Worm (Caenorhabditis elegans) whole organism, L2 larva: Measurements from ENCODE around the gene F23F1.5.

Experiments
- C34F6.9 ChIP-seq: fragments of 150-350 bp; optimal IDR thresholded peaks from 2 replicates; lab custom pipeline; 2014; ENCODE audit warnings: missing biosample characterization, missing genetic modification characterization
- F13H6.1 ChIP-seq: sonication (generic microtip); optimal IDR thresholded peaks from 2 replicates; lab custom pipeline; 2016; ENCODE audit warnings: missing genetic modification characterization, missing compliant biosample characterization
- R02D3.7 ChIP-seq: fragments of 150-350 bp; optimal IDR thresholded peaks from 2 replicates; lab custom pipeline; 2014; ENCODE audit warnings: missing biosample characterization, missing genetic modification characterization
- Y55F3AM.14 ChIP-seq: fragments of 200-800 bp; sonication (Bioruptor generic); optimal IDR thresholded peaks from 2 replicates; lab custom pipeline; 2018; ENCODE audit warnings: mild to moderate bottlenecking, missing genetic modification characterization, missing compliant biosample characterization
- ZK546.5 ChIP-seq: sonication (generic microtip); optimal IDR thresholded peaks from 2 replicates; lab custom pipeline; 2017; ENCODE audit warnings: missing biosample characterization, missing genetic modification characterization
- alr-1 ChIP-seq: fragments of 150-350 bp; optimal IDR thresholded peaks from 2 replicates; lab custom pipeline; 2014; ENCODE audit warnings: missing biosample characterization, missing genetic modification characterization
- aly-2 ChIP-seq: fragments of 150-350 bp; optimal IDR thresholded peaks from 2 replicates; lab custom pipeline; 2014; ENCODE audit warnings: missing biosample characterization, missing genetic modification characterization
- ama-1 ChIP-seq: fragments of 150-350 bp; optimal IDR thresholded peaks from 2 replicates; lab custom pipeline; 2018; ENCODE audit warnings: inconsistent platforms
- blmp-1 ChIP-seq: sonication (generic microtip); optimal IDR thresholded peaks from 2 replicates; lab custom pipeline; 2017; ENCODE audit warnings: missing genetic modification characterization, mild to moderate bottlenecking, missing compliant biosample characterization, antibody characterized with exemption, moderate library complexity; ENCODE audit not compliant: insufficient read depth
- ceh-16 ChIP-seq: fragments of 150-350 bp; optimal IDR thresholded peaks from 2 replicates; lab custom pipeline; 2014; ENCODE audit warnings: missing biosample characterization, missing genetic modification characterization
- ceh-82 ChIP-seq: fragments of 150-350 bp; optimal IDR thresholded peaks from 2 replicates; lab custom pipeline; 2014; ENCODE audit warnings: missing biosample characterization, missing genetic modification characterization
- crh-2 ChIP-seq: sonication (generic microtip); optimal IDR thresholded peaks from 2 replicates; lab custom pipeline; 2017; ENCODE audit warnings: missing biosample characterization, missing genetic modification characterization
- dmd-4 ChIP-seq: sonication (generic microtip); optimal IDR thresholded peaks from 2 replicates; lab custom pipeline; 2017; ENCODE audit warnings: missing biosample characterization, missing genetic modification characterization
- egl-27 ChIP-seq: sonication (generic microtip); optimal IDR thresholded peaks from 3 replicates; lab custom pipeline; 2017; ENCODE audit warnings: missing biosample characterization, missing genetic modification reagents, missing genetic modification characterization
- elt-3 ChIP-seq: sonication (generic microtip); optimal IDR thresholded peaks from 2 replicates; lab custom pipeline; 2017; ENCODE audit warnings: missing biosample characterization, missing genetic modification characterization
- gmeb-1 ChIP-seq: fragments of 150-350 bp; optimal IDR thresholded peaks from 2 replicates; lab custom pipeline; 2014; ENCODE audit warnings: missing biosample characterization, missing genetic modification characterization
- lin-13 ChIP-seq: fragments of 150-350 bp; optimal IDR thresholded peaks from 2 replicates; lab custom pipeline; 2014; ENCODE audit warnings: missing biosample characterization, missing genetic modification reagents, missing genetic modification characterization
- lin-39 ChIP-seq: fragments of 150-350 bp; optimal IDR thresholded peaks from 2 replicates; lab custom pipeline; 2014; ENCODE audit warnings: missing biosample characterization, missing genetic modification reagents, missing genetic modification characterization
- lsy-2 ChIP-seq, 2 experiments: fragments of 150-350 bp in 1 of 2; sonication (generic microtip) in 1 of 2; optimal IDR thresholded peaks; 2 replicates each; lab custom pipeline; 2014 to 2017; ENCODE audit warnings: missing biosample characterization in 2 of 2, missing genetic modification characterization in 2 of 2
- mab-5 ChIP-seq: fragments of 150-350 bp; optimal IDR thresholded peaks from 2 replicates; lab custom pipeline; 2014; ENCODE audit warnings: missing biosample characterization, missing genetic modification characterization
- mdl-1 ChIP-seq, 2 experiments: fragments of 150-350 bp in 1 of 2; sonication (generic microtip) in 1 of 2; optimal IDR thresholded peaks; 2 replicates each; lab custom pipeline; 2017; ENCODE audit warnings: missing biosample characterization in 2 of 2, missing genetic modification characterization in 2 of 2
- nhr-10 ChIP-seq: sonication (generic microtip); optimal IDR thresholded peaks from 2 replicates; lab custom pipeline; 2017; ENCODE audit warnings: missing biosample characterization, missing genetic modification characterization
- nhr-11 ChIP-seq: fragments of 150-350 bp; optimal IDR thresholded peaks from 2 replicates; lab custom pipeline; 2014; ENCODE audit warnings: missing biosample characterization, missing genetic modification characterization
- nhr-12 ChIP-seq: fragments of 150-350 bp; optimal IDR thresholded peaks from 2 replicates; lab custom pipeline; 2014; ENCODE audit warnings: missing biosample characterization, missing genetic modification characterization
- nhr-129 ChIP-seq: fragments of 150-350 bp; optimal IDR thresholded peaks from 2 replicates; lab custom pipeline; 2014; ENCODE audit warnings: missing biosample characterization, missing genetic modification characterization
- nhr-21 ChIP-seq: fragments of 150-350 bp; optimal IDR thresholded peaks from 2 replicates; lab custom pipeline; 2014; ENCODE audit warnings: missing biosample characterization, missing genetic modification characterization
- nhr-23 ChIP-seq: fragments of 150-350 bp; optimal IDR thresholded peaks from 2 replicates; lab custom pipeline; 2014; ENCODE audit warnings: missing biosample characterization, missing genetic modification reagents, missing genetic modification characterization
- nhr-237 ChIP-seq: fragments of 150-350 bp; optimal IDR thresholded peaks from 2 replicates; lab custom pipeline; 2014; ENCODE audit warnings: missing biosample characterization, missing genetic modification characterization
- nhr-25 ChIP-seq: fragments of 150-350 bp; sonication (generic microtip); optimal IDR thresholded peaks from 3 replicates; lab custom pipeline; 2014; ENCODE audit warnings: missing biosample characterization, missing genetic modification characterization
- nhr-6 ChIP-seq: fragments of 150-350 bp; optimal IDR thresholded peaks from 2 replicates; lab custom pipeline; 2014; ENCODE audit warnings: missing biosample characterization, missing genetic modification characterization
- nhr-77 ChIP-seq: fragments of 150-350 bp; optimal IDR thresholded peaks from 2 replicates; lab custom pipeline; 2014; ENCODE audit warnings: missing biosample characterization, missing genetic modification characterization
- peb-1 ChIP-seq: fragments of 150-350 bp; optimal IDR thresholded peaks from 2 replicates; lab custom pipeline; 2014; ENCODE audit warnings: missing biosample characterization, missing genetic modification characterization
- sem-4 ChIP-seq: fragments of 150-350 bp; optimal IDR thresholded peaks from 2 replicates; lab custom pipeline; 2014; ENCODE audit warnings: missing biosample characterization, missing genetic modification reagents, missing genetic modification characterization
- skn-1 ChIP-seq: sonication (generic microtip); optimal IDR thresholded peaks from 2 replicates; lab custom pipeline; 2017; ENCODE audit warnings: missing biosample characterization, missing genetic modification characterization
- sma-3 ChIP-seq: sonication (generic microtip); optimal IDR thresholded peaks from 2 replicates; lab custom pipeline; 2016; ENCODE audit warnings: missing genetic modification reagents, missing genetic modification characterization, missing compliant biosample characterization
- sma-9 ChIP-seq, 2 experiments: fragments of 150-350 bp in 1 of 2; sonication (generic microtip) in 1 of 2; optimal IDR thresholded peaks; 2 replicates each; lab custom pipeline; 2014 to 2016; ENCODE audit warnings: missing genetic modification characterization in 2 of 2, mild to moderate bottlenecking in 1 of 2, missing biosample characterization in 1 of 2, missing compliant biosample characterization in 1 of 2, missing genetic modification reagents in 1 of 2, moderate library complexity in 1 of 2
- snpc-4 ChIP-seq: fragments of 150-350 bp; optimal IDR thresholded peaks from 2 replicates; lab custom pipeline; 2014; ENCODE audit warnings: missing biosample characterization, missing genetic modification characterization
- unc-39 ChIP-seq: fragments of 150-350 bp; optimal IDR thresholded peaks from 2 replicates; lab custom pipeline; 2014; ENCODE audit warnings: missing biosample characterization, missing genetic modification characterization
- unc-55 ChIP-seq: fragments of 150-350 bp; sonication (generic microtip); optimal IDR thresholded peaks from 3 replicates; lab custom pipeline; 2014; ENCODE audit warnings: missing biosample characterization, missing genetic modification reagents, missing genetic modification characterization
- unc-62 ChIP-seq: fragments of 150-350 bp; optimal IDR thresholded peaks from 2 replicates; lab custom pipeline; 2014; ENCODE audit warnings: missing biosample characterization, missing genetic modification reagents, missing genetic modification characterization
- zag-1 ChIP-seq: fragments of 150-350 bp; optimal IDR thresholded peaks from 2 replicates; lab custom pipeline; 2014; ENCODE audit warnings: missing biosample characterization, missing genetic modification characterization
- ztf-1 ChIP-seq: fragments of 200-800 bp; sonication (Bioruptor generic); conservative IDR thresholded peaks from 2 replicates; pipeline ENCODE4 v1.3.6; 2022; ENCODE audit warnings: missing genetic modification characterization, missing compliant biosample characterization
- ztf-11 ChIP-seq: sonication (generic microtip); optimal IDR thresholded peaks from 2 replicates; lab custom pipeline; 2017; ENCODE audit warnings: missing biosample characterization, missing genetic modification characterization
- ztf-4 ChIP-seq: fragments of 150-350 bp; optimal IDR thresholded peaks from 2 replicates; lab custom pipeline; 2014; ENCODE audit warnings: missing biosample characterization, missing genetic modification characterization

The F23F1.5 gene

DNA sequence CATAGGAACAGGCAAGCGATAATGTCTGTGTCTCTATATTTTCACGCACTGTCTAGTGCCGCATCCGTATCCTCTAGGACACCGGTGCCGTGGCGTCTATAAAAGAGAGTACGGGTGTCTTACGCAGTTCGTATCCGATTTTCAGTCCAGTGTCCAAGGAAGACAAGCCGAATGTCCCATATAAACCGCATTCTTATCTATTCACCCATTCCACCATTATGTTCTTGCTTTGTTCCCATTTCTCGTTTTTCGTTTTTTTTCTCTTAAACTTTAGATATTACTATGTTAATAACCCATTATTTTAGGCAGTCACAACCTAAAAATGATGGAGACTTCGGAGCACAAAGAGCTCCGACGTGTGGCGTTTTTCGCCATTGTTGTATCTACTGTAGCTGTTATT, 8.4 kb downstream of the F23F1.5 start, which contains the start of gene sqt-2:
TSS of gene sqt-2 (plus strand) at position 301 of the 400 bp plus-strand sequence.
- no peak for TF ChIP-seq zag-1 (tag; lab: Kevin White, UChicago)
- no peak for TF ChIP-seq nhr-10 (tag; lab: Kevin White, UChicago)
- no peak for TF ChIP-seq sma-3 (GFP tag; lab: Kevin White, UChicago)
- TF ChIP-seq nhr-12 (tag; lab: Kevin White, UChicago), result no peak
- TF ChIP-seq gmeb-1 (tag; lab: Kevin White, UChicago), result no peak
- TF ChIP-seq aly-2, result no peak
- TF ChIP-seq elt-3 (tag; lab: Kevin White, UChicago), result no peak
- no peak for TF ChIP-seq mdl-1 (tag; optimal IDR thresholded peaks at IDR 0.05; lab: Kevin White, UChicago)
- no peak for TF ChIP-seq lin-13 (GFP tag; lab: Kevin White, UChicago)
- peak; percentile 13 for TF ChIP-seq ama-1 (lab: Kevin White, UChicago)
- TF ChIP-seq ceh-82 (tag; lab: Kevin White, UChicago), result no peak
- no peak for TF ChIP-seq peb-1 (tag; lab: Kevin White, UChicago)
- no peak for TF ChIP-seq nhr-23
- no peak for TF ChIP-seq unc-62 (GFP tag; lab: Kevin White, UChicago)
- TF ChIP-seq nhr-6 (tag; lab: Kevin White, UChicago), result peak; percentile 37
- no peak for TF ChIP-seq dmd-4
- TF ChIP-seq lin-39, result no peak
- no peak for TF ChIP-seq nhr-237 (tag; lab: Kevin White, UChicago)
- TF ChIP-seq nhr-21 (tag; lab: Kevin White, UChicago), result peak; percentile 25
- no peak for TF ChIP-seq blmp-1 (tag; lab: Kevin White, UChicago)
- no peak for TF ChIP-seq C34F6.9 (tag; lab: Kevin White, UChicago)

DNA sequence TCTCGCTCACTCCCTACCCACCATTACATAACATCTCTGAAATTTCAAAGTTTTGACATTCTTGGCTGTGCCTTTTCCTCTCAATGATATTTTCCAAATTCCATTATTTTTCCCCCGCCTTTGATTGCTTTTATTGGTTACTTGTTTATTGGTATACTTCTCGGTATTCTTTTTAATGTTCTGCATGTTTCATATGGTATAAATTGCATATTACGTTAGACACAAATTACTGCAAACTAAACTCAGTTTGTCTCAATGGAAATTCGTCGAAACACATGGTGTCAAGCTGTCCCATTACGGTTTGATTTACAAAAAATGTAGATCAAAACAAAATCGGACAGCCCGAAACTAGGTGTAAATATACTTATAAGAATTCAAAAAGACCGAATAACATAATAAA, 9.4 kb downstream of the F23F1.5 start:
- TF ChIP-seq nhr-6 (tag; lab: Kevin White, UChicago) (peak; percentile 59), mab-5 (tag; lab: Kevin White, UChicago) (no peak), R02D3.7 (tag; lab: Kevin White, UChicago) (no peak), nhr-12 (tag; lab: Kevin White, UChicago) (no peak)

DNA sequence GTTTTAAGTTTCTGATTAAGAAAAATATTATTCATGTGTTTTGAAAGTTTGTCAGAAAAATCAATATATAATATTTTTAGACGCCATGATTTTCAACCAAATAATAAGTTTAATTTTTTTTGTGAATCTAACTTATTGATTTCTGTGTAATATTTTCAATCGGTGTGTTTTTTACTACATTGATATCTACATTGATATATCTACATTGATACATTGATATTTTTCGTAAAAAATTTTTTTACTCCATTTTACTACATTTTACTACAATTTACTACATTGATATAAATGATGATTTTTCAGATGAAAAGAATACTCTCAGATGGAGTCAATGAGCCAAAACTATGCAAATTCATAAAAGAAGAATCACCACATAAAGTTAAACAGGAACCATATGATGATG, 12.1 kb downstream of the F23F1.5 start, which contains the start of gene gmeb-1:
TSS of gene gmeb-1 (plus strand) at position 301 of the 400 bp plus-strand sequence.
- TF ChIP-seq nhr-6 (tag; lab: Kevin White, UChicago) (no peak), nhr-10 (tag; lab: Kevin White, UChicago) (no peak), nhr-11 (tag; lab: Kevin White, UChicago) (no peak), nhr-77 (no peak), F13H6.1 (tag; lab: Kevin White, UChicago) (no peak), nhr-129 (tag; lab: Kevin White, UChicago) (no peak), unc-39 (tag; lab: Kevin White, UChicago) (no peak), skn-1 (tag; lab: Kevin White, UChicago) (no peak), lin-13 (GFP tag; lab: Kevin White, UChicago) (no peak)
- TF ChIP-seq, all 48 proteins: peak for 0

DNA sequence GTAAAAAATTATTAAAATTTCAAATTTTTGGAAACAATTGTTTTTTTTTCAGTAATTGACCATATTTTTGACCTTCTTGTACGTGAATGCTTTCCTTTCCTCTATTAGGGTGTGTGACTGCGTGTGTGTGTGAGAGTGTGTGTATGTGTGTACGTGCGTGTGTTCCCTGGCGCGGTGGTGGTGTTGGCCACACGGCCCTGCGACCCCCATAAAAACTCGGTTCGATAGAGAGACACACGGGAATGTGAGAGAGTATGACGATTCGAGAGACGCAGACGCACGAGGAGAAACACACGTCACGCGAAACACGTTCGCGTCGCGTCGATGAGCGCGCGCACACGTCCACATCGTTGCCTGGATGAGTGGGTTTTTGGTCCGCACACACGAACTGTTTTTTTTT, 12.6 kb downstream of the F23F1.5 start:
- TF ChIP-seq F13H6.1 (tag; lab: Kevin White, UChicago) (peak; percentile 79), alr-1 (tag; lab: Kevin White, UChicago) (no peak), nhr-10 (tag; lab: Kevin White, UChicago) (no peak), C34F6.9 (tag; lab: Kevin White, UChicago) (peak; percentile 85), egl-27 (tag; lab: Kevin White, UChicago) (peak; percentile 57), elt-3 (tag; lab: Kevin White, UChicago) (no peak), ztf-4 (tag; lab: Kevin White, UChicago) (no peak), nhr-11 (tag; lab: Kevin White, UChicago) (no peak), peb-1 (tag; lab: Kevin White, UChicago) (no peak), crh-2 (peak; percentile 93), Y55F3AM.14 (no peak), snpc-4 (tag; lab: Kevin White, UChicago) (no peak), nhr-12 (tag; lab: Kevin White, UChicago) (no peak), ztf-1 (GFP tag; lab: Robert Waterston, UW) (no peak), dmd-4 (no peak), unc-62 (GFP tag; lab: Kevin White, UChicago) (no peak), nhr-23 (no peak), sma-9 (GFP tag; optimal IDR thresholded peaks at IDR 0.05; lab: Kevin White, UChicago) (peak; percentile 59), sma-9 (tag; optimal IDR thresholded peaks at IDR 0.05; lab: Kevin White, UChicago) (no peak), ceh-16 (tag; lab: Kevin White, UChicago) (no peak), nhr-21 (tag; lab: Kevin White, UChicago) (peak; percentile 70), nhr-129 (tag; lab: Kevin White, UChicago) (peak; percentile 86), unc-55 (GFP tag; lab: Kevin White, UChicago) (peak; percentile 82), zag-1 (tag; lab: Kevin White, UChicago) (peak; percentile 41), nhr-25 (peak; percentile 82), mab-5 (tag; lab: Kevin White, UChicago) (no peak), nhr-6 (tag; lab: Kevin White, UChicago) (peak; percentile 98), ZK546.5 (tag; lab: Kevin White, UChicago) (no peak), lsy-2 (tag; optimal IDR thresholded peaks at IDR 0.05; lab: Kevin White, UChicago) (peak; percentile 38 to 66), ama-1 (lab: Kevin White, UChicago) (no peak), R02D3.7 (tag; lab: Kevin White, UChicago) (no peak), ztf-11 (tag; lab: Kevin White, UChicago) (no peak), blmp-1 (tag; lab: Kevin White, UChicago) (no peak), mdl-1 (tag; optimal IDR thresholded peaks at IDR 0.05; lab: Kevin White, UChicago) (peak; percentile 40 to 83), sem-4 (tag; lab: Kevin White, UChicago) (peak; percentile 42), lin-39 (no peak)
